Worm (Caenorhabditis elegans) whole organism, L3 larva: ENCODE results near the gene Y43F8B.3.

ENCODE experiments used
- ama-1 ChIP-seq: fragments of 150-350 bp; optimal IDR thresholded peaks from 2 replicates; lab custom pipeline; 2018
- ceh-16 ChIP-seq: sonication (generic microtip); optimal IDR thresholded peaks from 2 replicates; lab custom pipeline; 2017; ENCODE audit warnings: missing biosample characterization, missing genetic modification characterization
- elt-3 ChIP-seq, 3 experiments: fragments of 150-350 bp in 1 of 3; sonication (generic microtip) in 2 of 3; optimal IDR thresholded peaks; 2 replicates in 2 of 3; 4 replicates in 1 of 3; lab custom pipeline; 2014 to 2017; ENCODE audit warnings: missing biosample characterization in 3 of 3, missing genetic modification characterization in 3 of 3
- fkh-10 ChIP-seq: sonication (generic microtip); optimal IDR thresholded peaks from 2 replicates; lab custom pipeline; 2017; ENCODE audit warnings: missing biosample characterization, missing genetic modification reagents, missing genetic modification characterization
- mdl-1 ChIP-seq: fragments of 150-350 bp; optimal IDR thresholded peaks from 2 replicates; lab custom pipeline; 2014; ENCODE audit warnings: missing biosample characterization, missing genetic modification characterization
- nhr-11 ChIP-seq: fragments of 150-350 bp; optimal IDR thresholded peaks from 2 replicates; lab custom pipeline; 2014; ENCODE audit warnings: missing biosample characterization, missing genetic modification characterization
- pha-4 ChIP-seq: fragments of 150-350 bp; optimal IDR thresholded peaks from 2 replicates; lab custom pipeline; 2014; ENCODE audit warnings: missing biosample characterization, missing genetic modification reagents, missing genetic modification characterization
- skn-1 ChIP-seq: fragments of 150-350 bp; optimal IDR thresholded peaks from 2 replicates; lab custom pipeline; 2014; ENCODE audit warnings: missing biosample characterization, missing genetic modification characterization
- tbx-2 ChIP-seq: sonication (generic microtip); optimal IDR thresholded peaks from 2 replicates; lab custom pipeline; 2016; ENCODE audit warnings: mild to moderate bottlenecking, missing genetic modification characterization, missing compliant biosample characterization
- zag-1 ChIP-seq: fragments of 150-350 bp; optimal IDR thresholded peaks from 2 replicates; lab custom pipeline; 2014; ENCODE audit warnings: missing biosample characterization, missing genetic modification characterization

DNA sequence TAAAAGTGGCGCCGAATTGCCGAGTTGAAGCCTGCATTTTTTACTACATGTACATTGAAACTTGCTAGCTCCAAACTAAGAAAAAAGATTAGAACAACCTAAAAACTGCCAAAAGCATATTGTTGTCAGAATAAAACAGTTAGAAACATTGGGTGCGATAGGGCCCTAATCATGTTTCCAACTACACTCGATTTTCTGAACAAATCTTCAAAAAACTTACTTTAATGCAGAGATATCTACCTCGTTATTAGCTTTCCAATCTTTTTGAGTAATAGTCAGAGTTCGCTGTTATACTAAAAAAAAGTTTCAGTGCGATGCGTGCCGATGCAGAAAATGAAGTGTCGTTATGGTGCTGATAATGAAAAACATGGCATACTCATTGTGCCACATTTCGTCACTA is 47.3 kb upstream of the Y43F8B.3 start, which contains the start of the genes Y43F8B.13 and Y43F8B.14:
- no peak for TF ChIP-seq ama-1 (lab: Kevin White, UChicago)
- TF ChIP-seq pha-4 (tag; lab: Kevin White, UChicago) = no peak
- TF ChIP-seq ceh-16 (tag; lab: Kevin White, UChicago) = no peak
- TF ChIP-seq skn-1 (tag; lab: Kevin White, UChicago) = no peak
- no peak for TF ChIP-seq nhr-11 (tag; lab: Kevin White, UChicago)
- TF ChIP-seq mdl-1 (tag; lab: Kevin White, UChicago) = no peak
- no peak for TF ChIP-seq tbx-2 (tag; lab: Kevin White, UChicago)
- no peak for TF ChIP-seq fkh-10 (GFP tag; lab: Kevin White, UChicago)
- no peak for TF ChIP-seq zag-1 (tag; lab: Kevin White, UChicago)
- no peak for TF ChIP-seq elt-3 (tag; optimal IDR thresholded peaks at IDR 0.05; lab: Kevin White, UChicago)
